Fruit fly (Drosophila melanogaster): ENCODE data around the gene Noc3.
A peak's percentile ranks its signal among the peaks of the same experiment; 100 is the strongest.

The Noc3 gene

dm6 chr3R:7246889-7247288 lies at the start of gene Noc3, which contains the start of gene CG10053:
TSS of gene Noc3 (minus strand) at chr3R:7246969.
TSS of gene CG10053 (plus strand) at chr3R:7247090.
- TF ChIP-seq salr (GFP tag; optimal IDR thresholded peaks at IDR 0.05): no peak
- TF ChIP-seq CG6808 (GFP tag; optimal IDR thresholded peaks at IDR 0.05): no peak
- no peak for TF ChIP-seq CG15336 (GFP tag; IDR thresholded peaks at IDR 0.05)
- TF ChIP-seq Hr39 (GFP tag; optimal IDR thresholded peaks at IDR 0.05): no peak
- no peak for TF ChIP-seq CG4318 (GFP tag; optimal IDR thresholded peaks at IDR 0.05)
- TF ChIP-seq CG6163 (GFP tag; IDR thresholded peaks at IDR 0.05): no peak

DNA sequence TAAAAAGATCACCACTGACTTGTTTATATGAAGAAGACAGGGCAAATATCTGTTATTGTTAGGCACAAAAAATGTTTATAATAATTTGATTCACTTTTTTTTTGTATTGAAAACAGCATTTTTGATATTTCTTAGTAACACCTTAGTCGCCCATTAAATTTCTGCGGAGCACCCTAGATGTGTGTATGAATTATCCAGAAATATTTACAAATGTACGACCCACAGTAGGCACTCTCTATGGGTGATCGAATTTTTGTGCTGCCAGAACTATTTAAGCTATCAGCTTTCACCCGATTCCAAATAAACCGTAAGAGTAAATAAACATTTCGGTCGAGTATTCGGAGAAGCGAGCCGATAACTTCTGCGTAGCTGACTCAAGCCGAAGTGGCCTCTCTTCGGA lies 38.9 kb upstream of the Noc3 start, which contains the start of gene RacGAP84C:
Gene RacGAP84C (plus strand): TSS at position 301 of the 400 bp plus-strand sequence.
- no peak for TF ChIP-seq lz (GFP tag; optimal IDR thresholded peaks at IDR 0.05)
- no peak for TF ChIP-seq CG6276 (GFP tag; optimal IDR thresholded peaks at IDR 0.05)
- TF ChIP-seq salr (GFP tag; optimal IDR thresholded peaks at IDR 0.05): no peak
- TF ChIP-seq vri (GFP tag; optimal IDR thresholded peaks at IDR 0.05): no peak
- TF ChIP-seq topi (GFP tag; optimal IDR thresholded peaks at IDR 0.05): no peak
- TF ChIP-seq net (GFP tag; optimal IDR thresholded peaks at IDR 0.05): no peak
- no peak for TF ChIP-seq Eip75B (GFP tag; optimal IDR thresholded peaks at IDR 0.05)
- no peak for TF ChIP-seq eg (GFP tag; IDR thresholded peaks at IDR 0.05)
- TF ChIP-seq CG6792 (GFP tag; optimal IDR thresholded peaks at IDR 0.05): no peak
- no peak for TF ChIP-seq Blimp-1 (GFP tag; optimal IDR thresholded peaks at IDR 0.05)
- TF ChIP-seq esn (GFP tag; optimal IDR thresholded peaks at IDR 0.05): no peak
- no peak for TF ChIP-seq CG9139 (GFP tag; optimal IDR thresholded peaks at IDR 0.05)
- TF ChIP-seq cyc (GFP tag; optimal IDR thresholded peaks at IDR 0.05): no peak

dm6 chr3R:7282244-7282890 lies 35.6 kb upstream of the Noc3 start:
- TF ChIP-seq CG6163 (GFP tag; IDR thresholded peaks at IDR 0.05) (0 out of 3 replicates have a peak, but pooled peaks have one; percentile 45), ss (GFP tag; optimal IDR thresholded peaks at IDR 0.05) (peak; percentile 5 to 35), Sox102F (GFP tag; optimal IDR thresholded peaks at IDR 0.05) (peak; percentile 11), CG9139 (GFP tag; optimal IDR thresholded peaks at IDR 0.05) (peak; percentile 11), CG10669 (GFP tag; optimal IDR thresholded peaks at IDR 0.05) (no peak), svp (GFP tag) (peak; percentile 63), dsx (GFP tag; optimal IDR thresholded peaks at IDR 0.05; ENCODE audit: poor library complexity, severe bottlenecking) (no peak), eg (GFP tag; IDR thresholded peaks at IDR 0.05) (peak; percentile 45; the same call in 1 of the 3 replicates), CG6808 (GFP tag; optimal IDR thresholded peaks at IDR 0.05) (peak; percentile 14)

- TF ChIP-seq Ets96B (tag; optimal IDR thresholded peaks at IDR 0.05) (no peak), Sox14 (GFP tag; optimal IDR thresholded peaks at IDR 0.05) (no peak), CG11762 (GFP tag; optimal IDR thresholded peaks at IDR 0.05; ENCODE audit: insufficient read depth) (no peak), Met (GFP tag; optimal IDR thresholded peaks at IDR 0.05) (no peak), cyc (GFP tag; optimal IDR thresholded peaks at IDR 0.05) (no peak), CG8119 (GFP tag; IDR thresholded peaks at IDR 0.05) (no peak)
Measured at dm6 chr3R:7276782-7277181, 30.0 kb upstream of the Noc3 start.

DNA sequence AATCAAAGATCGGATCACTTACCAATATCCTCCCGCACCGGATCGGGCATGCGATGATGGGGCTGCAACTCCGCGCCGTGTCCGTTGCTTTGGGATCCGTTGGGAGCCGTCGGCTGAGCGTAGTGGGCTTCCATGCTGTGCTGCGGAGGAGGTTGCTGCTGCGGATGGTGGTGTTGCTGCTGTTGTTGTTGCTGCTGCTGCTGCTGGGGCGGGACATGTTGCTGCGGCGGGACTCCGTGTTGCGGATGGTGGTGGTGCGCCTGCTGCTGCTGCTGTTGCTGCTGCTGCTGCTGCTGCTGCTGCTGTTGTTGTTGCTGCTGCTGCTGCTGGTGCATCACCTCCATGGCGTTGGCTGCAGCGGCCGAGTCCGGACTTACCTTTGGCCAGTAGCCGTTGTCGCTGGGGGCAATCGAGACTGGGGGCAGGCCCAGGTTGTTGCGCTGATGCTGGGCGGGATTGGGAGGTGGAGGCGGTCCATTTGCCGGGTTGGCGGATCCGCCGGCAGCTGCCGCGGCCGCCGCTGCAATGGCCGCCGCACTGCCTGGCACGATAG lies 28.3 kb upstream of the Noc3 start:
- no peak for TF ChIP-seq achi (GFP tag; optimal IDR thresholded peaks at IDR 0.05)
- TF ChIP-seq Sox15 (GFP tag; optimal IDR thresholded peaks at IDR 0.05): no peak
- TF ChIP-seq fd59A (GFP tag; optimal IDR thresholded peaks at IDR 0.05): no peak
- TF ChIP-seq Lpt (GFP tag; optimal IDR thresholded peaks at IDR 0.05): no peak
- TF ChIP-seq CG8632 (GFP tag; optimal IDR thresholded peaks at IDR 0.05): no peak
- no peak for TF ChIP-seq Sox14 (GFP tag; optimal IDR thresholded peaks at IDR 0.05)
- no peak for TF ChIP-seq eg (GFP tag; IDR thresholded peaks at IDR 0.05)
- TF ChIP-seq fd85E (GFP tag; optimal IDR thresholded peaks at IDR 0.05): no peak
- no peak for TF ChIP-seq Hr39 (GFP tag; optimal IDR thresholded peaks at IDR 0.05)
- no peak for TF ChIP-seq CG4318 (GFP tag; optimal IDR thresholded peaks at IDR 0.05)
- no peak for TF ChIP-seq OdsH (GFP tag; optimal IDR thresholded peaks at IDR 0.05)
- no peak for TF ChIP-seq Eip93F (GFP tag; optimal IDR thresholded peaks at IDR 0.05)
- TF ChIP-seq CG31627 (GFP tag; optimal IDR thresholded peaks at IDR 0.05): no peak
- no peak for TF ChIP-seq Gug (GFP tag; IDR thresholded peaks at IDR 0.05)
- TF ChIP-seq Hr4 (GFP tag; optimal IDR thresholded peaks at IDR 0.05): no peak
- TF ChIP-seq CG3032 (tag; optimal IDR thresholded peaks at IDR 0.05): no peak
- TF ChIP-seq Hr38 (GFP tag; optimal IDR thresholded peaks at IDR 0.05): no peak
